Worm (Caenorhabditis elegans): ENCODE results near the gene klp-3.

- TF ChIP-seq ama-1 (optimal IDR thresholded peaks at IDR 0.05) = no peak
- TF ChIP-seq scrt-1 (GFP tag; IDR thresholded peaks at IDR 0.05) = no peak
- no peak for TF ChIP-seq ceh-36 (tag; optimal IDR thresholded peaks at IDR 0.05)
- TF ChIP-seq aly-1 (tag; optimal IDR thresholded peaks at IDR 0.05) = no peak
- no peak for TF ChIP-seq tra-4 (tag; optimal IDR thresholded peaks at IDR 0.05)
- TF ChIP-seq ceh-13 (GFP tag; optimal IDR thresholded peaks at IDR 0.05) = no peak
- TF ChIP-seq hmbx-1 (tag; optimal IDR thresholded peaks at IDR 0.05) = no peak
- no peak for TF ChIP-seq tbx-37 (GFP tag; conservative IDR thresholded peaks at IDR 0.05)
- TF ChIP-seq flt-1 (GFP tag; IDR thresholded peaks at IDR 0.05) = no peak
- TF ChIP-seq ets-7 (tag; optimal IDR thresholded peaks at IDR 0.05) = no peak
- no peak for TF ChIP-seq F13C5.2 (tag; optimal IDR thresholded peaks at IDR 0.05)
- TF ChIP-seq B0310.2 (tag; optimal IDR thresholded peaks at IDR 0.05) = no peak
Observed at ce11 chrII:7858101-7858500, 15.9 kb downstream of the klp-3 start, which contains the start of gene sds-22.

Data from whole organism, early embryonic.